Worm (Caenorhabditis elegans) whole organism, young adult: ENCODE results near the gene bus-1.

ENCODE experiments used
- F39B2.1 ChIP-seq: fragments of 200-800 bp; sonication (Bioruptor generic); IDR thresholded peaks from 2 replicates; pipeline ENCODE4 v1.3.6; 2022; ENCODE audit warnings: missing genetic modification reagents, missing genetic modification characterization, missing compliant biosample characterization
- Y79H2A.3 ChIP-seq: fragments of 200-800 bp; sonication (Bioruptor generic); conservative IDR thresholded peaks from 2 replicates; pipeline ENCODE4 v1.3.6; 2022; ENCODE audit warnings: missing genetic modification reagents, missing genetic modification characterization, missing compliant biosample characterization
- ama-1 ChIP-seq, 3 experiments: fragments of 150-350 bp in 1 of 3; sonication (generic microtip) in 2 of 3; optimal IDR thresholded peaks; 2 replicates each; lab custom pipeline; 2014 to 2018; ENCODE audit warnings: missing biosample characterization in 2 of 3, missing genetic modification characterization in 2 of 3, missing genetic modification reagents in 2 of 3
- aptf-2 ChIP-seq: fragments of 200-800 bp; sonication (Bioruptor generic); conservative IDR thresholded peaks from 2 replicates; pipeline ENCODE4 v1.3.6; 2022; ENCODE audit warnings: missing genetic modification reagents, missing genetic modification characterization, missing compliant biosample characterization
- fkh-3 ChIP-seq: sonication (generic microtip); optimal IDR thresholded peaks from 2 replicates; lab custom pipeline; 2016; ENCODE audit warnings: mild to moderate bottlenecking, missing genetic modification characterization, missing compliant biosample characterization
- nfya-1 ChIP-seq: sonication (generic microtip); optimal IDR thresholded peaks from 2 replicates; lab custom pipeline; 2017; ENCODE audit warnings: antibody characterized with exemption, missing compliant biosample characterization, missing genetic modification characterization, borderline replicate concordance; ENCODE audit not compliant: insufficient read depth
- nfya-2 ChIP-seq: fragments of 200-800 bp; sonication (Bioruptor generic); IDR thresholded peaks from 2 replicates; pipeline ENCODE4 v1.3.6; 2022; ENCODE audit warnings: missing genetic modification reagents, missing genetic modification characterization, missing compliant biosample characterization
- nhr-27 ChIP-seq: fragments of 200-800 bp; sonication (Bioruptor generic); optimal IDR thresholded peaks from 2 replicates; lab custom pipeline; 2018; ENCODE audit warnings: mild to moderate bottlenecking, missing genetic modification characterization, moderate library complexity, missing compliant biosample characterization
- zfh-2 ChIP-seq: fragments of 200-800 bp; sonication (Bioruptor generic); conservative IDR thresholded peaks from 2 replicates; pipeline ENCODE4 v1.3.6; 2022; ENCODE audit warnings: missing genetic modification reagents, missing genetic modification characterization, missing compliant biosample characterization

- TF ChIP-seq F39B2.1 (GFP tag; lab: Robert Waterston, UW): no peak
- no peak for TF ChIP-seq nfya-1 (tag; lab: Kevin White, UChicago)
- TF ChIP-seq ama-1 (optimal IDR thresholded peaks at IDR 0.05; lab: Kevin White, UChicago): no peak
- TF ChIP-seq ama-1 (GFP tag; optimal IDR thresholded peaks at IDR 0.05; lab: Kevin White, UChicago): no peak
- no peak for TF ChIP-seq nfya-2 (GFP tag; lab: Robert Waterston, UW)
- no peak for TF ChIP-seq aptf-2 (GFP tag; lab: Robert Waterston, UW)
- no peak for TF ChIP-seq nhr-27 (tag; lab: Kevin White, UChicago)
- no peak for TF ChIP-seq Y79H2A.3 (GFP tag; lab: Robert Waterston, UW)
- TF ChIP-seq fkh-3 (tag; lab: Kevin White, UChicago): no peak
- TF ChIP-seq zfh-2 (GFP tag; lab: Robert Waterston, UW): no peak
Measured at ce11 chrV:8994272-8994671, 30.3 kb downstream of the bus-1 start.
